Worm (Caenorhabditis elegans) whole organism, L1 larva: ENCODE data around the gene F35D2.2.

ENCODE experiments used
- C04F5.9 ChIP-seq: sonication (generic microtip); optimal IDR thresholded peaks from 2 replicates; lab custom pipeline; 2016; ENCODE audit warnings: missing genetic modification characterization, missing compliant biosample characterization
- C34B4.2 ChIP-seq: sonication (generic microtip); optimal IDR thresholded peaks from 2 replicates; lab custom pipeline; 2017; ENCODE audit warnings: mild to moderate bottlenecking, missing genetic modification characterization, missing compliant biosample characterization
- alr-1 ChIP-seq: fragments of 200-800 bp; sonication (Bioruptor generic); optimal IDR thresholded peaks from 2 replicates; lab custom pipeline; 2018; ENCODE audit warnings: borderline replicate concordance, mild to moderate bottlenecking, missing genetic modification characterization, missing compliant biosample characterization
- aly-2 ChIP-seq: fragments of 150-350 bp; optimal IDR thresholded peaks from 2 replicates; lab custom pipeline; 2014; ENCODE audit warnings: missing biosample characterization, missing genetic modification characterization
- ceh-63 ChIP-seq: fragments of 200-800 bp; sonication (Bioruptor generic); optimal IDR thresholded peaks from 2 replicates; lab custom pipeline; 2018; ENCODE audit warnings: mild to moderate bottlenecking, missing genetic modification characterization, missing compliant biosample characterization
- ceh-88 ChIP-seq: fragments of 200-800 bp; sonication (Bioruptor generic); IDR thresholded peaks from 2 replicates; pipeline ENCODE4 v1.3.6; 2022; ENCODE audit warnings: missing genetic modification characterization, missing compliant biosample characterization
- ceh-90 ChIP-seq: sonication (generic microtip); optimal IDR thresholded peaks from 2 replicates; lab custom pipeline; 2016; ENCODE audit warnings: missing genetic modification characterization, missing compliant biosample characterization
- dpl-1 ChIP-seq, 3 experiments: fragments of 150-350 bp in 2 of 3; sonication (generic microtip) in 1 of 3; optimal IDR thresholded peaks; 2 replicates each; lab custom pipeline; 2014 to 2017; ENCODE audit warnings: missing biosample characterization in 3 of 3, missing genetic modification characterization in 3 of 3, missing genetic modification reagents in 3 of 3
- dsc-1 ChIP-seq: sonication (generic microtip); optimal IDR thresholded peaks from 2 replicates; lab custom pipeline; 2016; ENCODE audit warnings: mild to moderate bottlenecking, missing genetic modification characterization, missing compliant biosample characterization
- efl-1 ChIP-seq, 4 experiments: fragments of 150-350 bp; optimal IDR thresholded peaks in 3 of 4; peaks in 1 of 4; 1 replicate in 1 of 4; 2 replicates in 3 of 4; lab custom pipeline; 2014; ENCODE audit warnings: missing biosample characterization in 2 of 4, missing genetic modification characterization in 2 of 4, missing genetic modification reagents in 2 of 4
- efl-3 ChIP-seq: fragments of 200-800 bp; sonication (Bioruptor generic); optimal IDR thresholded peaks from 2 replicates; lab custom pipeline; 2018; ENCODE audit warnings: mild to moderate bottlenecking, missing genetic modification characterization, missing compliant biosample characterization
- egl-27 ChIP-seq, 2 experiments: fragments of 150-350 bp in 1 of 2; sonication (generic microtip); optimal IDR thresholded peaks; 3 replicates each; lab custom pipeline; 2017 to 2018; ENCODE audit warnings: missing biosample characterization in 2 of 2, missing genetic modification characterization in 2 of 2, missing genetic modification reagents in 2 of 2
- elt-2 ChIP-seq: sonication (generic microtip); optimal IDR thresholded peaks from 2 replicates; lab custom pipeline; 2016; ENCODE audit warnings: missing genetic modification characterization, mild to moderate bottlenecking, inconsistent platforms, missing compliant biosample characterization, missing genetic modification reagents
- elt-3 ChIP-seq, 6 experiments: fragments of 150-350 bp in 1 of 6; sonication (generic microtip); optimal IDR thresholded peaks; 2 replicates each; lab custom pipeline; 2017 to 2018; ENCODE audit warnings: missing biosample characterization in 6 of 6, missing genetic modification characterization in 6 of 6, inconsistent platforms in 1 of 6
- fkh-10 ChIP-seq: sonication (generic microtip); optimal IDR thresholded peaks from 2 replicates; lab custom pipeline; 2017; ENCODE audit warnings: missing biosample characterization, missing genetic modification reagents, missing genetic modification characterization
- fkh-4 ChIP-seq: sonication (generic microtip); optimal IDR thresholded peaks from 2 replicates; lab custom pipeline; 2016; ENCODE audit warnings: missing compliant biosample characterization, missing genetic modification characterization, borderline replicate concordance
- fkh-8 ChIP-seq: sonication (generic microtip); optimal IDR thresholded peaks from 2 replicates; lab custom pipeline; 2016; ENCODE audit warnings: mild to moderate bottlenecking, missing genetic modification characterization, missing compliant biosample characterization
- fos-1 ChIP-seq: fragments of 150-350 bp; optimal IDR thresholded peaks from 2 replicates; lab custom pipeline; 2014; ENCODE audit warnings: missing biosample characterization, missing genetic modification characterization
- grh-1 ChIP-seq: fragments of 200-800 bp; sonication (Bioruptor generic); IDR thresholded peaks from 2 replicates; pipeline ENCODE4 v1.3.6; 2022; ENCODE audit warnings: missing genetic modification reagents, missing genetic modification characterization, missing compliant biosample characterization
- hlh-17 ChIP-seq: fragments of 200-800 bp; sonication (Bioruptor generic); optimal IDR thresholded peaks from 2 replicates; lab custom pipeline; 2018; ENCODE audit warnings: missing genetic modification characterization, mild to moderate bottlenecking, missing compliant biosample characterization, moderate library complexity, borderline replicate concordance
- hlh-4 ChIP-seq: sonication (generic microtip); optimal IDR thresholded peaks from 2 replicates; lab custom pipeline; 2016; ENCODE audit warnings: mild to moderate bottlenecking, missing genetic modification characterization, missing compliant biosample characterization
- isw-1 ChIP-seq: fragments of 200-800 bp; sonication (Bioruptor generic); IDR thresholded peaks from 2 replicates; pipeline ENCODE4 v1.3.6; 2022; ENCODE audit warnings: missing genetic modification characterization, missing compliant biosample characterization
- jun-1 ChIP-seq: fragments of 150-350 bp; optimal IDR thresholded peaks from 2 replicates; lab custom pipeline; 2014; ENCODE audit warnings: missing biosample characterization, missing genetic modification reagents, missing genetic modification characterization
- lin-13 ChIP-seq: fragments of 150-350 bp; optimal IDR thresholded peaks from 2 replicates; lab custom pipeline; 2014; ENCODE audit warnings: missing biosample characterization, missing genetic modification reagents, missing genetic modification characterization
- lin-15B ChIP-seq: fragments of 150-350 bp; sonication (generic microtip); optimal IDR thresholded peaks from 3 replicates; lab custom pipeline; 2014; ENCODE audit warnings: missing biosample characterization, missing genetic modification characterization
- lsy-2 ChIP-seq, 2 experiments: fragments of 150-350 bp; optimal IDR thresholded peaks; 2 replicates each; lab custom pipeline; 2014; ENCODE audit warnings: missing biosample characterization in 2 of 2, missing genetic modification characterization in 2 of 2
- mab-9 ChIP-seq: fragments of 200-800 bp; sonication (Bioruptor generic); IDR thresholded peaks from 2 replicates; pipeline ENCODE4 v1.3.6; 2022; ENCODE audit warnings: missing genetic modification reagents, missing genetic modification characterization, missing compliant biosample characterization
- mdl-1 ChIP-seq, 2 experiments: fragments of 150-350 bp; optimal IDR thresholded peaks; 2 replicates each; lab custom pipeline; 2014 to 2017; ENCODE audit warnings: missing biosample characterization in 2 of 2, missing genetic modification characterization in 2 of 2, inconsistent platforms in 1 of 2
- mef-2 ChIP-seq: fragments of 150-350 bp; optimal IDR thresholded peaks from 2 replicates; lab custom pipeline; 2014; ENCODE audit warnings: missing biosample characterization, missing genetic modification characterization
- mep-1 ChIP-seq: fragments of 150-350 bp; optimal IDR thresholded peaks from 2 replicates; lab custom pipeline; 2014; ENCODE audit warnings: missing biosample characterization, missing genetic modification characterization
- nhr-19 ChIP-seq: fragments of 200-800 bp; sonication (Bioruptor generic); conservative IDR thresholded peaks from 2 replicates; pipeline ENCODE4 v1.3.6; 2022; ENCODE audit warnings: missing genetic modification characterization, missing compliant biosample characterization
- nhr-237 ChIP-seq: fragments of 150-350 bp; optimal IDR thresholded peaks from 2 replicates; lab custom pipeline; 2014; ENCODE audit warnings: missing biosample characterization, missing genetic modification characterization
- nhr-47 ChIP-seq: sonication (generic microtip); optimal IDR thresholded peaks from 2 replicates; lab custom pipeline; 2016; ENCODE audit warnings: mild to moderate bottlenecking, missing genetic modification characterization, moderate library complexity, missing compliant biosample characterization
- nhr-71 ChIP-seq: sonication (generic microtip); optimal IDR thresholded peaks from 2 replicates; lab custom pipeline; 2016; ENCODE audit warnings: mild to moderate bottlenecking, missing genetic modification characterization, moderate library complexity, missing compliant biosample characterization
- nhr-76 ChIP-seq: sonication (generic microtip); optimal IDR thresholded peaks from 2 replicates; lab custom pipeline; 2017; ENCODE audit warnings: missing biosample characterization, missing genetic modification characterization
- nhr-77 ChIP-seq: fragments of 150-350 bp; optimal IDR thresholded peaks from 2 replicates; lab custom pipeline; 2014; ENCODE audit warnings: missing biosample characterization, missing genetic modification characterization
- pag-3 ChIP-seq: sonication (generic microtip); optimal IDR thresholded peaks from 2 replicates; lab custom pipeline; 2017; ENCODE audit warnings: missing genetic modification characterization, mild to moderate bottlenecking, missing compliant biosample characterization, antibody characterized with exemption, borderline replicate concordance; ENCODE audit not compliant: insufficient read depth
- pax-3 ChIP-seq: fragments of 200-800 bp; sonication (Bioruptor generic); optimal IDR thresholded peaks from 2 replicates; lab custom pipeline; 2018; ENCODE audit warnings: mild to moderate bottlenecking, missing genetic modification characterization, moderate library complexity, missing compliant biosample characterization
- tbx-2 ChIP-seq: sonication (generic microtip); optimal IDR thresholded peaks from 2 replicates; lab custom pipeline; 2016; ENCODE audit warnings: missing genetic modification characterization, missing compliant biosample characterization
- unc-130 ChIP-seq: fragments of 150-350 bp; optimal IDR thresholded peaks from 2 replicates; lab custom pipeline; 2017; ENCODE audit warnings: missing biosample characterization, missing genetic modification characterization, inconsistent platforms
- unc-30 ChIP-seq: sonication (generic microtip); optimal IDR thresholded peaks from 2 replicates; lab custom pipeline; 2017; ENCODE audit warnings: missing biosample characterization, missing genetic modification characterization
- unc-62 ChIP-seq: fragments of 150-350 bp; optimal IDR thresholded peaks from 2 replicates; lab custom pipeline; 2014; ENCODE audit warnings: missing biosample characterization, missing genetic modification reagents, missing genetic modification characterization
- unc-86 ChIP-seq: sonication (generic microtip); optimal IDR thresholded peaks from 2 replicates; lab custom pipeline; 2016; ENCODE audit warnings: missing genetic modification characterization, missing compliant biosample characterization
- vab-15 ChIP-seq: sonication (generic microtip); optimal IDR thresholded peaks from 2 replicates; lab custom pipeline; 2017; ENCODE audit warnings: missing genotype, mild to moderate bottlenecking, missing genetic modification characterization, missing compliant biosample characterization
- zag-1 ChIP-seq: fragments of 150-350 bp; optimal IDR thresholded peaks from 2 replicates; lab custom pipeline; 2014; ENCODE audit warnings: missing biosample characterization, missing genetic modification characterization
- ztf-11 ChIP-seq, 2 experiments: sonication (generic microtip); optimal IDR thresholded peaks; 2 replicates each; lab custom pipeline; 2016 to 2017; ENCODE audit warnings: missing genetic modification characterization in 2 of 2, missing biosample characterization in 1 of 2, missing compliant biosample characterization in 1 of 2

F35D2.2 gene

ce11 chrII:7528210-7528609 is 46.0 kb upstream of the F35D2.2 start (continued):
- TF ChIP-seq unc-62 (GFP tag; lab: Kevin White, UChicago) (no peak), efl-1 (optimal IDR thresholded peaks at IDR 0.05; lab: Kevin White, UChicago) (peak in 1 of 2 experiments; percentile 8), efl-1 (GFP tag; optimal IDR thresholded peaks at IDR 0.05 in 1 of 2; lab: Kevin White, UChicago) (peak in 1 of 2 experiments; percentile 91), fkh-4 (tag; lab: Kevin White, UChicago) (no peak), mef-2 (no peak), unc-86 (tag; lab: Kevin White, UChicago) (no peak), ceh-63 (GFP tag; lab: Kevin White, UChicago) (no peak), mep-1 (tag; lab: Kevin White, UChicago) (peak; percentile 23), zag-1 (tag; lab: Kevin White, UChicago) (no peak), dpl-1 (GFP tag; optimal IDR thresholded peaks at IDR 0.05; lab: Kevin White, UChicago) (peak; percentile 5 to 45 (median 17)), ceh-88 (GFP tag; lab: Robert Waterston, UW) (no peak), nhr-237 (tag; lab: Kevin White, UChicago) (no peak), efl-3 (GFP tag; lab: Kevin White, UChicago) (no peak), ceh-90 (tag; lab: Kevin White, UChicago) (no peak), lin-13 (GFP tag; lab: Kevin White, UChicago) (peak; percentile 3), vab-15 (tag; lab: Kevin White, UChicago) (peak; percentile 29), lin-15B (tag; lab: Kevin White, UChicago) (no peak), elt-2 (tag; lab: Kevin White, UChicago) (peak; percentile 96), lsy-2 (tag; optimal IDR thresholded peaks at IDR 0.05; lab: Kevin White, UChicago) (no peak), aly-2 (tag; lab: Kevin White, UChicago) (no peak), alr-1 (no peak), elt-3 (tag; optimal IDR thresholded peaks at IDR 0.05; lab: Kevin White, UChicago) (peak in 2 of 6 experiments; percentile 92 to 95), hlh-17 (GFP tag; lab: Kevin White, UChicago) (no peak), nhr-47 (tag; lab: Kevin White, UChicago) (no peak), pax-3 (tag; lab: Kevin White, UChicago) (peak; percentile 48), ztf-11 (tag; optimal IDR thresholded peaks at IDR 0.05; lab: Kevin White, UChicago) (no peak), grh-1 (GFP tag; lab: Robert Waterston, UW) (peak; percentile 84), egl-27 (tag; optimal IDR thresholded peaks at IDR 0.05; lab: Kevin White, UChicago) (no peak), hlh-4 (tag; lab: Kevin White, UChicago) (no peak), nhr-76 (tag; lab: Kevin White, UChicago) (no peak), mdl-1 (tag; optimal IDR thresholded peaks at IDR 0.05; lab: Kevin White, UChicago) (peak in 1 of 2 experiments; percentile 90), mab-9 (no peak), unc-130 (tag; lab: Kevin White, UChicago) (peak; percentile 64), isw-1 (GFP tag; lab: Robert Waterston, UW) (no peak), C34B4.2 (no peak), dsc-1 (tag; lab: Kevin White, UChicago) (no peak), tbx-2 (tag; lab: Kevin White, UChicago) (peak; percentile 64), unc-30 (tag; lab: Kevin White, UChicago) (no peak), jun-1 (tag; lab: Kevin White, UChicago) (no peak), fkh-10 (GFP tag; lab: Kevin White, UChicago) (no peak), pag-3 (tag; lab: Kevin White, UChicago) (no peak), nhr-19 (GFP tag; lab: Robert Waterston, UW) (peak; percentile 81), fkh-8 (tag; lab: Kevin White, UChicago) (no peak), nhr-71 (peak; percentile 86), C04F5.9 (no peak), fos-1 (tag; lab: Kevin White, UChicago) (no peak), nhr-77 (tag; lab: Kevin White, UChicago) (no peak)
- TF ChIP-seq, all 84 proteins: peak for 23
